Worm (Caenorhabditis elegans) whole organism, L1 larva: Measurements from ENCODE around the gene mlc-7.

ENCODE experiments used
- alr-1 ChIP-seq: fragments of 200-800 bp; sonication (Bioruptor generic); optimal IDR thresholded peaks from 2 replicates; lab custom pipeline; 2018; ENCODE audit warnings: borderline replicate concordance, mild to moderate bottlenecking, missing genetic modification characterization, missing compliant biosample characterization
- ceh-63 ChIP-seq: fragments of 200-800 bp; sonication (Bioruptor generic); optimal IDR thresholded peaks from 2 replicates; lab custom pipeline; 2018; ENCODE audit warnings: mild to moderate bottlenecking, missing genetic modification characterization, missing compliant biosample characterization
- elt-3 ChIP-seq, 6 experiments: fragments of 150-350 bp in 1 of 6; sonication (generic microtip); optimal IDR thresholded peaks; 2 replicates each; lab custom pipeline; 2017 to 2018; ENCODE audit warnings: missing biosample characterization in 6 of 6, missing genetic modification characterization in 6 of 6, inconsistent platforms in 1 of 6
- fkh-10 ChIP-seq: sonication (generic microtip); optimal IDR thresholded peaks from 2 replicates; lab custom pipeline; 2017; ENCODE audit warnings: missing biosample characterization, missing genetic modification reagents, missing genetic modification characterization
- fos-1 ChIP-seq: fragments of 150-350 bp; optimal IDR thresholded peaks from 2 replicates; lab custom pipeline; 2014; ENCODE audit warnings: missing biosample characterization, missing genetic modification characterization
- lin-39 ChIP-seq: fragments of 150-350 bp; optimal IDR thresholded peaks from 2 replicates; lab custom pipeline; 2014; ENCODE audit warnings: missing biosample characterization, missing genetic modification reagents, missing genetic modification characterization
- pax-3 ChIP-seq: fragments of 200-800 bp; sonication (Bioruptor generic); optimal IDR thresholded peaks from 2 replicates; lab custom pipeline; 2018; ENCODE audit warnings: mild to moderate bottlenecking, missing genetic modification characterization, moderate library complexity, missing compliant biosample characterization
- skn-1 ChIP-seq: fragments of 150-350 bp; optimal IDR thresholded peaks from 2 replicates; lab custom pipeline; 2014; ENCODE audit warnings: missing biosample characterization, missing genetic modification characterization
- sptf-1 ChIP-seq: fragments of 150-350 bp; optimal IDR thresholded peaks from 2 replicates; lab custom pipeline; 2014; ENCODE audit warnings: missing biosample characterization, missing genetic modification characterization
- unc-98 ChIP-seq: fragments of 200-800 bp; sonication (Bioruptor generic); IDR thresholded peaks from 2 replicates; pipeline ENCODE4 v1.3.6; 2022; ENCODE audit warnings: missing genetic modification characterization, missing compliant biosample characterization

DNA sequence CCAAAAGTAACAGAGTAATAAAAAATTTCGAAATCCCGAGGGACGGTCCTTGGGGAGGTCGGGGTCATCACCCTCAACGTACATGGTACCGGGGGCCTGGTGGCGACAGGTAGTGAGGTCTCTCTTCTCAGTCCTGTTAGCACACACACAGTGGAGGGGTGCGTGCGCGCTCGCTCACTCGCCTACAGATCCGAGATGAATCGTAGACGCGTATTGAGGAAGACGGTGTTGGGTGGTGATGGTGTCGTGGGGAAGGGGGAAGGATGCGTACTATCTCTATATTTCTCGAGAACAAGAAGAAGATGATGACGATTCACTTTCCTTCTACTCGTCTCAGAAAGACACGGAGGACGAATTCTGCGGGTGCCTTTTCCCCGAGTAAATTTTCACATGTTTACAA, 37.4 kb upstream of the mlc-7 start:
- TF ChIP-seq fkh-10 (GFP tag; lab: Kevin White, UChicago) (no peak), unc-98 (GFP tag; lab: Robert Waterston, UW) (no peak), ceh-63 (GFP tag; lab: Kevin White, UChicago) (no peak), skn-1 (no peak), alr-1 (tag; lab: Kevin White, UChicago) (no peak), fos-1 (tag; lab: Kevin White, UChicago) (no peak), elt-3 (tag; optimal IDR thresholded peaks at IDR 0.05; lab: Kevin White, UChicago) (no peak), lin-39 (tag; lab: Kevin White, UChicago) (no peak), pax-3 (no peak), sptf-1 (no peak)
